Worm (Caenorhabditis elegans): ENCODE measurements around the gene chca-1.

The chca-1 gene

DNA sequence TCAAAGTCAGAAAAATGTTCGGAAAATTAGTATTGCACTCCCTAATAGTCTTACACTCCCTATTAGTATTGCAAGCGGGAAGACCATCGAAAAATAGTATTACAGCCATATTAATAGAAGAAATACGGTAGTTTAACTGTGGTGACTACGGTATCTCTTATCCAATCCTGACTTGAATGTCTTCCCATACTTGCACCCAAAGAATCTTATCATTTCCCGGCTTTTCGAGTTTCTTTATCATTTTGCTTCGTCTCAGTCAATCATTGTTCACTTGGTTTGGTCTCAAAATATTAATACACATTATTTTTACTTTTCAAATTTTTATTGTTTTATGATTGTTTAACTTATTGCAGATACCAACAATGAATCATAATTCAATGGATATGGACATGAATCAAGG lies 2.0 kb downstream of the chca-1 start, which contains the start of gene F58G6.3:
F58G6.3 (plus strand) TSS at position 352 of the 400 bp plus-strand sequence.
- TF ChIP-seq pat-9 (tag; optimal IDR thresholded peaks at IDR 0.05) (no peak), elt-2 (tag; optimal IDR thresholded peaks at IDR 0.05) (no peak)

DNA sequence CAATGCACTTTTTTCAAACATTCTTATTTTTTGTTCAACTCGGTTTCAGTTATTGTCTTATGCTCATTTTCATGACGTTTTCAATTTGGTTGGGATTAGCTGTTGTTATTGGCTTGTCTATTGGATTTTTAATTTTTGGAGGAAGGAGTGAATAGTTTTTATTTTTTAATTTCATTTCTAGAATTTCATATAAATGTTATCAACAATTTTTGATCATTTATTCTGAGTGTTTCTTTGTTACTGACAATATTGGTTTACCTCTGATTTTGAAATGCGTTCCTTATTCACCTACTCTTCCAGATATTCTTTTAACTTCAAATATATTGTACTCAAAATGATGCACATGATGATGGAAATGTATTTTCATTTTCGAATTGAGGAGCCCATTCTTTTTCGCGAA lies 2.8 kb downstream of the chca-1 start, which contains the start of gene F58G6.7:
F58G6.7 (plus strand) TSS at position 301 of the 400 bp plus-strand sequence.
- TF ChIP-seq sox-2 (GFP tag; IDR thresholded peaks at IDR 0.05), result no peak
- no peak for TF ChIP-seq C38D4.7 (GFP tag; optimal IDR thresholded peaks at IDR 0.05)
- no peak for TF ChIP-seq sox-4 (tag; optimal IDR thresholded peaks at IDR 0.05)
- no peak for TF ChIP-seq pha-4 (tag; optimal IDR thresholded peaks at IDR 0.05)
- TF ChIP-seq syd-9 (tag; optimal IDR thresholded peaks at IDR 0.05), result no peak
- TF ChIP-seq K09A11.1 (tag; optimal IDR thresholded peaks at IDR 0.05; ENCODE audit: insufficient read depth), result no peak
- TF ChIP-seq nhr-232 (tag; optimal IDR thresholded peaks at IDR 0.05), result no peak
- TF ChIP-seq eyg-1 (tag; optimal IDR thresholded peaks at IDR 0.05), result no peak
- TF ChIP-seq unc-3 (GFP tag; conservative IDR thresholded peaks at IDR 0.05), result no peak
- TF ChIP-seq unc-3 (tag; optimal IDR thresholded peaks at IDR 0.05), result no peak

- TF ChIP-seq unc-42 (tag; optimal IDR thresholded peaks at IDR 0.05) (peak; percentile 85), dve-1 (tag; optimal IDR thresholded peaks at IDR 0.05) (no peak)
Measured at ce11 chrIV:9655556-9655955, 4.4 kb downstream of the chca-1 start.

DNA sequence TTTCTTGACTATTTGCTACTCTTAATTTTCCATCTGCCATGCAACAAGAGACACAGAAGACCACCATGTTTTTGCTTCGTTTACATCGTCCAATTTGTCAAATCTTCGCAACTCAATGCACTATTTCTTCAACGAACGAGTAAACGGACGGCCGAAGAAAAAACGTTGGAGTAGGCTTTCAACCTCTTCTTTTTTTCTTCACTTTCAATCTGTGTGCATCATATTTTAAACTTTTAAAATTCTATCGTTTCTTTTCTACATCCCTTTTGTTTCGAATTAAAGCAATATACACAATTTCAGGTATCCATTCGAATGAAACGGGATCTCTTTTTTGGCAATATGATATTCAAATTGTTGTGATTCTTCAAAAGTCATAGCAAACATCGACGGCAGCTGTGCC lies 6.6 kb downstream of the chca-1 start, which contains the start of gene acc-1:
acc-1 (plus strand) TSS at position 301 of the 400 bp plus-strand sequence.
- TF ChIP-seq madf-2 (tag; optimal IDR thresholded peaks at IDR 0.05) (no peak), pqm-1 (tag; optimal IDR thresholded peaks at IDR 0.05) (no peak), ztf-16 (tag; optimal IDR thresholded peaks at IDR 0.05) (no peak), fkh-6 (tag; optimal IDR thresholded peaks at IDR 0.05) (no peak), lin-11 (tag; optimal IDR thresholded peaks at IDR 0.05) (no peak), F13H6.1 (tag; optimal IDR thresholded peaks at IDR 0.05) (no peak), nhr-232 (tag; optimal IDR thresholded peaks at IDR 0.05) (no peak), unc-86 (tag; optimal IDR thresholded peaks at IDR 0.05) (no peak), pha-2 (tag; optimal IDR thresholded peaks at IDR 0.05) (no peak), elt-2 (tag; optimal IDR thresholded peaks at IDR 0.05) (no peak), ceh-19 (GFP tag; optimal IDR thresholded peaks at IDR 0.05) (no peak), ceh-30 (tag; optimal IDR thresholded peaks at IDR 0.05) (no peak), dmd-4 (tag; optimal IDR thresholded peaks at IDR 0.05; ENCODE audit: borderline replicate concordance) (no peak), dve-1 (tag; optimal IDR thresholded peaks at IDR 0.05) (no peak), ceh-31 (tag; optimal IDR thresholded peaks at IDR 0.05) (no peak), nhr-11 (tag; optimal IDR thresholded peaks at IDR 0.05) (no peak), sdc-2 (tag; optimal IDR thresholded peaks at IDR 0.05) (no peak)

- TF ChIP-seq ceh-19 (GFP tag; optimal IDR thresholded peaks at IDR 0.05) (no peak), unc-42 (tag; optimal IDR thresholded peaks at IDR 0.05) (peak; percentile 82)
Measured at ce11 chrIV:9659999-9660398, 8.8 kb downstream of the chca-1 start.

DNA sequence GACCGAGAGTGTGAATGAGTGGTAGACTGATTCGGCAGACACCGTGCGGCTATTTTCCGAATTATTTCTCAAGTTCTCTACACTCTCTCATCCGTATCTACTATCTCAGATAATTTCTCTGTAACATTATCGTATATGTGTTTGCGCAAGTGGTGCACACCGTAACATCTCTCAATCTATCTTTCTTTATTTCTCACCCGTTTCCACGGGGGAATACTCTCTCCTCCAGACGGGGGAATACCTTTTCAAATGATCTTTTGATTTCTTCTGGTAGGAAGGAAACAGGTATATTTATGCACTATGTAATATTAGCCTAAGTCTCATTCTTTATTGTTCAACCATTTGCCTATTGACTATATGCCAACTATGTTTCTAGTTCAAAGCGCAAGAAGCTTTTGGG lies 15.9 kb downstream of the chca-1 start:
- TF ChIP-seq nhr-232 (tag; optimal IDR thresholded peaks at IDR 0.05) (no peak), K02D7.2 (tag; optimal IDR thresholded peaks at IDR 0.05) (no peak), ceh-34 (tag; optimal IDR thresholded peaks at IDR 0.05) (peak; percentile 38), rnt-1 (tag; optimal IDR thresholded peaks at IDR 0.05) (no peak), ceh-19 (GFP tag; optimal IDR thresholded peaks at IDR 0.05) (no peak), elt-2 (tag; optimal IDR thresholded peaks at IDR 0.05) (peak; percentile 19), ceh-30 (tag; optimal IDR thresholded peaks at IDR 0.05) (peak; percentile 8), dve-1 (tag; optimal IDR thresholded peaks at IDR 0.05) (no peak), unc-55 (GFP tag; optimal IDR thresholded peaks at IDR 0.05) (no peak), sox-2 (GFP tag; IDR thresholded peaks at IDR 0.05) (no peak), hlh-15 (tag; optimal IDR thresholded peaks at IDR 0.05) (no peak), ets-4 (tag; optimal IDR thresholded peaks at IDR 0.05) (no peak), gmeb-2 (tag; optimal IDR thresholded peaks at IDR 0.05) (no peak), fkh-10 (GFP tag; optimal IDR thresholded peaks at IDR 0.05) (no peak), ceh-45 (GFP tag; IDR thresholded peaks at IDR 0.05) (no peak), pha-4 (tag; optimal IDR thresholded peaks at IDR 0.05) (no peak), hlh-6 (tag; optimal IDR thresholded peaks at IDR 0.05) (no peak), zip-5 (tag; optimal IDR thresholded peaks at IDR 0.05) (no peak), nfya-1 (tag; optimal IDR thresholded peaks at IDR 0.05) (peak; percentile 25), tbx-2 (tag; optimal IDR thresholded peaks at IDR 0.05) (peak; percentile 45), ceh-31 (tag; optimal IDR thresholded peaks at IDR 0.05) (no peak)
